Worm (Caenorhabditis elegans) whole organism, late embryonic: Measurements from ENCODE around the gene acdh-6.

ENCODE experiments used
- ceh-18 ChIP-seq: sonication (generic microtip); optimal IDR thresholded peaks from 2 replicates; lab custom pipeline; 2016; ENCODE audit warnings: missing genetic modification characterization, missing compliant biosample characterization
- elt-4 ChIP-seq: sonication (generic microtip); optimal IDR thresholded peaks from 2 replicates; lab custom pipeline; 2016; ENCODE audit warnings: missing genetic modification characterization, missing compliant biosample characterization
- ets-4 ChIP-seq: sonication (generic microtip); optimal IDR thresholded peaks from 2 replicates; lab custom pipeline; 2016; ENCODE audit warnings: missing genetic modification characterization, missing compliant biosample characterization
- fkh-10 ChIP-seq: fragments of 150-350 bp; optimal IDR thresholded peaks from 2 replicates; lab custom pipeline; 2014; ENCODE audit warnings: missing biosample characterization, missing genetic modification reagents, missing genetic modification characterization
- fkh-6 ChIP-seq: sonication (generic microtip); optimal IDR thresholded peaks from 2 replicates; lab custom pipeline; 2016; ENCODE audit warnings: missing genetic modification characterization, missing compliant biosample characterization
- hlh-13 ChIP-seq: fragments of 200-800 bp; sonication (Bioruptor generic); optimal IDR thresholded peaks from 2 replicates; lab custom pipeline; 2018; ENCODE audit warnings: mild to moderate bottlenecking, missing genetic modification characterization, missing compliant biosample characterization
- hlh-30 ChIP-seq: sonication (generic microtip); optimal IDR thresholded peaks from 2 replicates; lab custom pipeline; 2017; ENCODE audit warnings: antibody characterized with exemption, missing genetic modification characterization, missing compliant biosample characterization; ENCODE audit not compliant: insufficient read depth
- hlh-8 ChIP-seq: sonication (generic microtip); optimal IDR thresholded peaks from 2 replicates; lab custom pipeline; 2016; ENCODE audit warnings: missing genotype, missing genetic modification characterization, missing compliant biosample characterization
- lim-6 ChIP-seq: sonication (generic microtip); optimal IDR thresholded peaks from 2 replicates; lab custom pipeline; 2016; ENCODE audit warnings: missing genetic modification characterization, missing compliant biosample characterization
- lin-11 ChIP-seq: fragments of 200-800 bp; sonication (Bioruptor generic); optimal IDR thresholded peaks from 2 replicates; lab custom pipeline; 2018; ENCODE audit warnings: mild to moderate bottlenecking, missing genetic modification characterization, missing compliant biosample characterization
- nhr-232 ChIP-seq: sonication (generic microtip); optimal IDR thresholded peaks from 2 replicates; lab custom pipeline; 2016; ENCODE audit warnings: missing genetic modification characterization, missing compliant biosample characterization
- pag-3 ChIP-seq: sonication (generic microtip); optimal IDR thresholded peaks from 2 replicates; lab custom pipeline; 2016; ENCODE audit warnings: missing compliant biosample characterization, missing genetic modification characterization, borderline replicate concordance
- pat-9 ChIP-seq: fragments of 200-800 bp; sonication (Bioruptor generic); optimal IDR thresholded peaks from 2 replicates; lab custom pipeline; 2018; ENCODE audit warnings: mild to moderate bottlenecking, missing genetic modification characterization, moderate library complexity, missing compliant biosample characterization
- ttx-3 ChIP-seq: sonication (generic microtip); optimal IDR thresholded peaks from 2 replicates; lab custom pipeline; 2016; ENCODE audit warnings: missing genetic modification reagents, missing genetic modification characterization, missing compliant biosample characterization
- unc-42 ChIP-seq: sonication (generic microtip); optimal IDR thresholded peaks from 2 replicates; lab custom pipeline; 2016; ENCODE audit warnings: missing genotype, missing genetic modification characterization, missing compliant biosample characterization
- zip-5 ChIP-seq: sonication (generic microtip); optimal IDR thresholded peaks from 2 replicates; lab custom pipeline; 2016; ENCODE audit warnings: missing genetic modification characterization, missing compliant biosample characterization

acdh-6 gene

ce11 chrIII:8609683-8610082 lies 48.7 kb downstream of the acdh-6 start, which contains the start of gene C06E1.9:
Gene C06E1.9, minus strand, starts transcription at chrIII:8609783.
- TF ChIP-seq fkh-10 (no peak), pag-3 (no peak), unc-42 (no peak), ceh-18 (tag; lab: Kevin White, UChicago) (no peak), ets-4 (tag; lab: Kevin White, UChicago) (no peak), zip-5 (tag; lab: Kevin White, UChicago) (no peak), hlh-30 (tag; lab: Kevin White, UChicago) (no peak), ttx-3 (tag; lab: Kevin White, UChicago) (no peak)

- TF ChIP-seq ceh-18 (tag; lab: Kevin White, UChicago) (no peak), nhr-232 (tag; lab: Kevin White, UChicago) (no peak), hlh-8 (tag; lab: Kevin White, UChicago) (no peak), ets-4 (tag; lab: Kevin White, UChicago) (no peak), lim-6 (no peak), hlh-13 (GFP tag; lab: Kevin White, UChicago) (no peak), fkh-6 (tag; lab: Kevin White, UChicago) (no peak), pat-9 (tag; lab: Kevin White, UChicago) (no peak), zip-5 (tag; lab: Kevin White, UChicago) (no peak), lin-11 (tag; lab: Kevin White, UChicago) (no peak), elt-4 (no peak)
Observed at ce11 chrIII:8611282-8611681, 50.3 kb downstream of the acdh-6 start.
